Worm (Caenorhabditis elegans): Measurements from ENCODE around the gene snx-13.

snx-13 gene

DNA sequence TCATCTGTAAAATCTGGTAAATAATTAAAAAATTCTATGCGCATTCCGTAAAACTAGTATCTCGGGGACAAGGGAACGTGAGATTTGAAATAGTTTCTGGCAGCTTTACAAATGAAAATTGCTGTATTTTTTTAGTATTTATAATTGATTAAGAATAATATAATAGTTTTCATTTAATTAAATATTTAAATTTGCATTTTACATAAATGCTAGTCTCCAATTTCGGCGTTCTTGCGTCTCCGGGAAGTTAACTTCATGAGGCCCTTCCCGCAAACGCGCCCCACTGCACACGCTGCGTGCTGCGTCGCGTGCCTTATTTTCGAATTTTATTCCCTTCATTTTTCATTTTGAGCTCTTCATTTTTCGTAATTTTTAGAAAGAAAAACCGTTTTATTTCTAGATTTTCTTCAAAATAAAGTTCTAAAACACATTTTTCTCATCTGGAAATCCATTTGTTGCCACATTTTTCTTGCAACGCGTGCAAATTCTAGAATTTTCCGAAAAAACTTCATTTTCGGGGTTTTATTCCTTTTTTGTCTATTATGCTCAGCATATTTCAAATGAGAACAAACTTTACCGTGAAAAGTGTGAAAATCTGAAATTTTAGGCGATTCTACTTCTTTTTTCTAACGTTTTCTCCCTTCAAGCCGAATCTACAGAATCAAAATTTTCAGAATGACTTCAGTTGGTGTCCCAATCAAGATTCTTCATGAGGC, at the start of gene snx-13, which contains the start of gene snr-1:
Gene snx-13, minus strand, starts transcription at position 55 of the 716 bp plus-strand sequence.
Gene snr-1, plus strand, starts transcription at position 666 of the 716 bp plus-strand sequence.
- TF ChIP-seq flt-1 (GFP tag; IDR thresholded peaks at IDR 0.05) (0 out of 2 replicates have a peak, but pooled peaks have one; percentile 49), tbx-11 (GFP tag; IDR thresholded peaks at IDR 0.05) (peak; percentile 75), F13C5.2 (tag; optimal IDR thresholded peaks at IDR 0.05) (peak; percentile 84), ceh-36 (tag; optimal IDR thresholded peaks at IDR 0.05) (peak; percentile 61), tbx-37 (GFP tag; conservative IDR thresholded peaks at IDR 0.05) (peak; percentile 71), sea-1 (GFP tag; conservative IDR thresholded peaks at IDR 0.05) (peak; percentile 79), ama-1 (optimal IDR thresholded peaks at IDR 0.05) (no peak), aly-1 (tag; optimal IDR thresholded peaks at IDR 0.05) (no peak), ets-7 (tag; optimal IDR thresholded peaks at IDR 0.05) (peak; percentile 16), scrt-1 (GFP tag; IDR thresholded peaks at IDR 0.05) (peak; percentile 72), hnd-1 (tag; optimal IDR thresholded peaks at IDR 0.05) (peak; percentile 73), hmg-4 (GFP tag; optimal IDR thresholded peaks at IDR 0.05) (peak; percentile 87), pes-1 (GFP tag; IDR thresholded peaks at IDR 0.05) (peak; percentile 88), ceh-13 (GFP tag; optimal IDR thresholded peaks at IDR 0.05) (peak; percentile 88), tra-4 (tag; optimal IDR thresholded peaks at IDR 0.05) (peak; percentile 63), hmbx-1 (tag; optimal IDR thresholded peaks at IDR 0.05) (peak; percentile 90), B0310.2 (tag; optimal IDR thresholded peaks at IDR 0.05) (peak; percentile 86)

DNA sequence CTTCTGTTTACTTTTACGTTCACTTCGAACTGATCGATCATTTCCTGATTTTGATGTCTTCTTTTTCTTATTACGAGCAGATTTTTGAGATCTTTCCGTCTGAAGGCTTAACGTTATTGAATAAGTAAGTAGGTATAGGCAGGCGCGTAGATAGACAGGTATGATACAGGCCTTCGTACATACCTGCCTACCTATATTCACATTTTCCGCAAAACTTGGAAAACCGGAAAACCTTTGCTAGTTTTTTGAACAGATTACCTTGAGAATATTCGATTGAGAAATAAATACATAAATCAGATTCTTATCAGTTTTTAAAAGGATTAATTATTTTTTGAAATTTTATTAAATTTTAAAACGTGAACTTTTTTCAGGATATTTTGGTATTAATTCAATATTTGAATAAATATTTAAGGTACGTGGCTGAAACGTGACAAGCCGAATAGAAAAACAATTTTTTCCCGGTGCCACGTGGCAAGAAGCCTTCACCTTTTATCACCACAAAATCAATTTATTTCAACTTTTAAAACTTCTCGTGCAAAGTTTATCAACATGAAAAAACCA, 43.9 kb upstream of the snx-13 start, which contains the start of the genes Y116A8C.37 and Y116A8C.38:
Gene Y116A8C.37, minus strand, starts transcription at position 101 of the 561 bp plus-strand sequence.
Gene Y116A8C.38, plus strand, starts transcription at position 511 of the 561 bp plus-strand sequence.
- TF ChIP-seq ama-1 (optimal IDR thresholded peaks at IDR 0.05) (no peak), hnd-1 (tag; optimal IDR thresholded peaks at IDR 0.05) (no peak), scrt-1 (GFP tag; IDR thresholded peaks at IDR 0.05) (no peak), pes-1 (GFP tag; IDR thresholded peaks at IDR 0.05) (no peak), tra-4 (tag; optimal IDR thresholded peaks at IDR 0.05) (no peak), hmbx-1 (tag; optimal IDR thresholded peaks at IDR 0.05) (no peak), F13C5.2 (tag; optimal IDR thresholded peaks at IDR 0.05) (no peak), tbx-37 (GFP tag; conservative IDR thresholded peaks at IDR 0.05) (no peak), ceh-13 (GFP tag; optimal IDR thresholded peaks at IDR 0.05) (no peak), flt-1 (GFP tag; IDR thresholded peaks at IDR 0.05) (no peak), B0310.2 (tag; optimal IDR thresholded peaks at IDR 0.05) (no peak), ets-7 (tag; optimal IDR thresholded peaks at IDR 0.05) (no peak), hmg-4 (GFP tag; optimal IDR thresholded peaks at IDR 0.05) (no peak), sea-1 (GFP tag; conservative IDR thresholded peaks at IDR 0.05) (no peak), tbx-11 (GFP tag; IDR thresholded peaks at IDR 0.05) (no peak), ceh-36 (tag; optimal IDR thresholded peaks at IDR 0.05) (no peak), aly-1 (tag; optimal IDR thresholded peaks at IDR 0.05) (no peak)

DNA sequence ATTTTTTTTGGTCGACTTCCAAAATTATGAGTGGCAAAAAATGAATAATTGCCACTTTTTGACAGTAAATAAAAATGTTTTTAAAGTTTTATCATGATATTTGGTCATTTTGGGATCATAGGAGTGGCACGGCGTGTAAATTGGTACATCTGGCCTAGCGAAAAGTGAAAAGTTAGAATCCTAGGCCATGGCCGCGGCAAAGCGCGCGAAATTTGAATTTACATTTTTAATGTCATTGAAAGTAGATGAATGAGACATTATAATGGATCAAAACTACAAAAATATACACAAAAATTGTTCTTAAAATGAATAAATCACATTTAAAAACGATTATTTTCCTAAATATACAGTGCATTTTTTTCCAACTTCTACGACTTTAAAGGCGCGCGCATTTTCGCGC, 39.3 kb upstream of the snx-13 start:
- no peak for TF ChIP-seq hmbx-1 (tag; optimal IDR thresholded peaks at IDR 0.05)
- no peak for TF ChIP-seq flt-1 (GFP tag; IDR thresholded peaks at IDR 0.05)
- no peak for TF ChIP-seq ceh-36 (tag; optimal IDR thresholded peaks at IDR 0.05)
- TF ChIP-seq tra-4 (tag; optimal IDR thresholded peaks at IDR 0.05), result no peak
- no peak for TF ChIP-seq F13C5.2 (tag; optimal IDR thresholded peaks at IDR 0.05)
- no peak for TF ChIP-seq scrt-1 (GFP tag; IDR thresholded peaks at IDR 0.05)

DNA sequence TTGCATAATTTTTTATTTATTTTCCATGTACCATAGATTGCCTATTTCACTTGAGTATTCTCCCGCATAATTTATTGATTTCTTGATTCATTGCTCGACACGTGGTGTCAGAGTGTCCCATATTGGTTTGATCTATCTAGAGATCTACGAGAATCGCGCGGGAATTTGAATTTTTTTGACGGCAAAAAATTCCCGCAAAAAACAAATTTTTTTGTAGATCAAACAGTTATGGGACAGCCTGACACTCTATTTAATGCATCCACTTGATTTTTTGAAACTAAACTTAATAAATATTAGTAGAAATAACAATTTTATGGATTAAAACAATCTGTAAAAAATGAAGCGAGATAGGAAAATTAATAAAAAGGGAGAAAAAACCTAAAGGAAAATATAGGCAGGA, 38.7 kb upstream of the snx-13 start:
- TF ChIP-seq ceh-36 (tag; optimal IDR thresholded peaks at IDR 0.05), result no peak
- TF ChIP-seq pes-1 (GFP tag; IDR thresholded peaks at IDR 0.05), result no peak
- TF ChIP-seq scrt-1 (GFP tag; IDR thresholded peaks at IDR 0.05), result no peak
- no peak for TF ChIP-seq hnd-1 (tag; optimal IDR thresholded peaks at IDR 0.05)
- no peak for TF ChIP-seq sea-1 (GFP tag; conservative IDR thresholded peaks at IDR 0.05)
- no peak for TF ChIP-seq hmg-4 (GFP tag; optimal IDR thresholded peaks at IDR 0.05)
- TF ChIP-seq ets-7 (tag; optimal IDR thresholded peaks at IDR 0.05), result no peak
- TF ChIP-seq tbx-37 (GFP tag; conservative IDR thresholded peaks at IDR 0.05), result no peak
- no peak for TF ChIP-seq aly-1 (tag; optimal IDR thresholded peaks at IDR 0.05)
- no peak for TF ChIP-seq F13C5.2 (tag; optimal IDR thresholded peaks at IDR 0.05)
- no peak for TF ChIP-seq flt-1 (GFP tag; IDR thresholded peaks at IDR 0.05)

DNA sequence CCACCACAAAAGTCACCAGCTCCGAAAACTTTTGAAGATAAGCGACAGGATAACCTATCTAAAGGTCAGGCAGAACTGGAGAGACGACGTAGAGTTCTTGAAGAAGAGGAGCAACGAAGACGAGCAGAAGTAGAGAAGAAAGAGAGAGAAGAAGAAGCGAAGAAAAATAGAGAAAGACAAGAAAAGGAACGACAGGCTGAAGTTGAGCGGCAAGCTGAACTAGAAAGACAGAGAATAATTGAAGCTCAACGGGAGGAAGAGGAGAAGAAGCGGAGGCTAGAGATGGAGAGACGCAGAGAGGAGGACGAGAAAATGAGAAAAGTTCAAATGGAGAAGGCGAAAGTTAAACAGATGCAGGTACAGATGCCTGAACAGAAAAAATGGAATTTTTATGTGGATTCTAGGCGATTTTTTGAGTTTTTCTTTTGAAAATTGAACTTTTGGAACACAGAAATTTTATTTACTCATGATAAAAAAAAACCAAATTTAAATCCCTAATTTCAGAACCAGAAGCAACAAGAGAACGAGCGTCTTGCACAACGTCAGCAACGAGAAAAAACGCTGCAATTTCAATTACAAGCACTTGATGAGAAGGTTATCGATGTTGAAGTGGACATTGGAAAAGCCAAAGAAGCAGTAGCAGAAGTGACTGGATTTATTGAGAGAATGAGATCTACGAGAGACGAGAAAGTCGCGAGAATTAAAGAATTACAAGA, 34.0 kb upstream of the snx-13 start:
- no peak for TF ChIP-seq aly-1 (tag; optimal IDR thresholded peaks at IDR 0.05)
- TF ChIP-seq B0310.2 (tag; optimal IDR thresholded peaks at IDR 0.05), result no peak
- no peak for TF ChIP-seq flt-1 (GFP tag; IDR thresholded peaks at IDR 0.05)
- TF ChIP-seq hmbx-1 (tag; optimal IDR thresholded peaks at IDR 0.05), result no peak
- TF ChIP-seq F13C5.2 (tag; optimal IDR thresholded peaks at IDR 0.05), result no peak
- TF ChIP-seq hmg-4 (GFP tag; optimal IDR thresholded peaks at IDR 0.05), result no peak
- TF ChIP-seq hnd-1 (tag; optimal IDR thresholded peaks at IDR 0.05), result no peak
- TF ChIP-seq ets-7 (tag; optimal IDR thresholded peaks at IDR 0.05), result no peak
- no peak for TF ChIP-seq tbx-11 (GFP tag; IDR thresholded peaks at IDR 0.05)
- TF ChIP-seq scrt-1 (GFP tag; IDR thresholded peaks at IDR 0.05), result no peak
- no peak for TF ChIP-seq tbx-37 (GFP tag; conservative IDR thresholded peaks at IDR 0.05)
- no peak for TF ChIP-seq ama-1 (optimal IDR thresholded peaks at IDR 0.05)
- no peak for TF ChIP-seq sea-1 (GFP tag; conservative IDR thresholded peaks at IDR 0.05)
- TF ChIP-seq ceh-13 (GFP tag; optimal IDR thresholded peaks at IDR 0.05), result no peak
- TF ChIP-seq pes-1 (GFP tag; IDR thresholded peaks at IDR 0.05), result no peak
- no peak for TF ChIP-seq ceh-36 (tag; optimal IDR thresholded peaks at IDR 0.05)
- TF ChIP-seq tra-4 (tag; optimal IDR thresholded peaks at IDR 0.05), result no peak

DNA sequence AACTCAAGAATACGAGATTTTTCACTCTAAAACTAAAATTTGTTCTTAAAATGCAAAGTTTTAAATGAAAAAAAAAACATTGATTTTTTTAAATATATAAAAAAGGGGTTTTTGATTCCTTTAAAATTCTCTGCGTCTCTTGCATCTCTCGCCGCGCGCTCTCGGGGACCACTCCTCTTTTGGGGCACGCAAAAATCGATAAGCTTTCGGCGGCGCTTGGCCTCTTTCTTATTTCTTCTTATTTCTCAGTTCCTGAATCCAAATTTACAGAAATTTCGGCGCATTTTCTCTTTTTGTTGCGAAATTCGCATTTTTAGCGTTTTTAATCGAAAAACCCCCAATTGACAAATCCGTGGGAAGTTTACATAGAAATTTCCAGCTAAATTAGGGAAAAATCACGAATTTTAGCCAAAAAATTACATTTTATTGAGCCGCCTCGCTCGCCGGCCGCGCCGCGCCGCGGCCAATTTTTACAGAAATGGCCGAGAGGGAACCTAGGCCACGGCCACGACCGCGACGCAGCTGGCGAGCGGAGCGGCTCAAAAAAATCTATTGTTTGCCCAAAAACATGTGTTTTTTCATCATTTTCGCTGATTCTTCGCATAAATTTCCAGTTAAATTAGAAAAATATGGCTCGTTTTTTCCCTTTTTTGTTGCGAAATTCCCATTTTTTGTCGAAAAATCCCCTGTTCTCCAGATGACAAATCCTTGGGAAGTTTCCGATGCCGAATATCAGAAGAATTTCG, 31.9 kb upstream of the snx-13 start, which contains the start of gene itsn-1:
Gene itsn-1, plus strand, starts transcription at position 696 of the 746 bp plus-strand sequence.
- TF ChIP-seq tbx-11 (GFP tag; IDR thresholded peaks at IDR 0.05) (no peak), flt-1 (GFP tag; IDR thresholded peaks at IDR 0.05) (no peak), tbx-37 (GFP tag; conservative IDR thresholded peaks at IDR 0.05) (no peak), hnd-1 (tag; optimal IDR thresholded peaks at IDR 0.05) (no peak), hmg-4 (GFP tag; optimal IDR thresholded peaks at IDR 0.05) (no peak), ama-1 (optimal IDR thresholded peaks at IDR 0.05) (no peak), sea-1 (GFP tag; conservative IDR thresholded peaks at IDR 0.05) (no peak), scrt-1 (GFP tag; IDR thresholded peaks at IDR 0.05) (no peak), ceh-36 (tag; optimal IDR thresholded peaks at IDR 0.05) (no peak), ets-7 (tag; optimal IDR thresholded peaks at IDR 0.05) (no peak), aly-1 (tag; optimal IDR thresholded peaks at IDR 0.05) (no peak), F13C5.2 (tag; optimal IDR thresholded peaks at IDR 0.05) (no peak), ceh-13 (GFP tag; optimal IDR thresholded peaks at IDR 0.05) (no peak), tra-4 (tag; optimal IDR thresholded peaks at IDR 0.05) (no peak), hmbx-1 (tag; optimal IDR thresholded peaks at IDR 0.05) (no peak)
